Worm (Caenorhabditis elegans): ENCODE results near the gene Y37D8A.19.
A peak's percentile ranks its signal among the peaks of the same experiment; 100 is the strongest.

The Y37D8A.19 gene

ce11 chrIII:12978473-12979174, 49.0 kb downstream of the Y37D8A.19 start, which contains the start of the genes ubq-2 and frg-1 (continued):
- TF ChIP-seq snpc-3.4 (tag; optimal IDR thresholded peaks at IDR 0.05) (peak; percentile 32), tlf-1 (GFP tag; optimal IDR thresholded peaks at IDR 0.05) (peak; percentile 73), hrde-1 (tag; optimal IDR thresholded peaks at IDR 0.05; ENCODE audit: borderline replicate concordance) (no peak), sdz-38 (tag; optimal IDR thresholded peaks at IDR 0.05) (no peak), ztf-25 (GFP tag; IDR thresholded peaks at IDR 0.05) (no peak), ekl-4 (GFP tag; IDR thresholded peaks at IDR 0.05) (peak; percentile 67), F23B12.7 (tag; optimal IDR thresholded peaks at IDR 0.05; ENCODE audit: insufficient read depth) (peak; percentile 60), fkh-3 (tag; optimal IDR thresholded peaks at IDR 0.05) (no peak), ceh-91 (GFP tag; IDR thresholded peaks at IDR 0.05) (peak; percentile 60), ets-4 (GFP tag; optimal IDR thresholded peaks at IDR 0.05) (no peak), egrh-3 (GFP tag; IDR thresholded peaks at IDR 0.05) (peak; percentile 58; the same call in 1 of the 2 replicates), Y95B8A.8 (GFP tag; IDR thresholded peaks at IDR 0.05) (0 out of 2 replicates have a peak, but pooled peaks have one; percentile 65), egl-18 (GFP tag; IDR thresholded peaks at IDR 0.05) (no peak), ztf-28 (GFP tag; IDR thresholded peaks at IDR 0.05) (0 out of 2 replicates have a peak, but pooled peaks have one; percentile 32), Y79H2A.3 (GFP tag; conservative IDR thresholded peaks at IDR 0.05) (no peak), aptf-3 (GFP tag; IDR thresholded peaks at IDR 0.05) (no peak), mes-4 (tag; optimal IDR thresholded peaks at IDR 0.05) (no peak), bed-2 (GFP tag; IDR thresholded peaks at IDR 0.05) (no peak), lin-40 (tag; optimal IDR thresholded peaks at IDR 0.05) (peak; percentile 84), lsl-1 (GFP tag; optimal IDR thresholded peaks at IDR 0.05) (peak; percentile 96), ztf-26 (tag; optimal IDR thresholded peaks at IDR 0.05) (no peak), F49E8.2 (tag; optimal IDR thresholded peaks at IDR 0.05; ENCODE audit: insufficient read depth) (peak; percentile 72), Y53F4B.3 (GFP tag; IDR thresholded peaks at IDR 0.05) (no peak), atf-7 (tag; optimal IDR thresholded peaks at IDR 0.05) (no peak), F10E7.11 (tag; optimal IDR thresholded peaks at IDR 0.05) (no peak), F37B4.10 (GFP tag; IDR thresholded peaks at IDR 0.05) (no peak), repo-1 (tag; optimal IDR thresholded peaks at IDR 0.05) (no peak), nhr-80 (tag; optimal IDR thresholded peaks at IDR 0.05) (no peak), K11D2.4 (GFP tag; IDR thresholded peaks at IDR 0.05) (peak; percentile 77), B0261.1 (tag; optimal IDR thresholded peaks at IDR 0.05) (no peak), sptf-2 (GFP tag; optimal IDR thresholded peaks at IDR 0.05) (no peak), zim-3 (tag; optimal IDR thresholded peaks at IDR 0.05) (no peak), ztf-22 (GFP tag; optimal IDR thresholded peaks at IDR 0.05) (no peak), hmg-1.2 (GFP tag; IDR thresholded peaks at IDR 0.05) (peak; percentile 43), nhr-27 (tag; optimal IDR thresholded peaks at IDR 0.05) (no peak), mxl-1 (tag; optimal IDR thresholded peaks at IDR 0.05) (no peak), T26A5.8 (tag; optimal IDR thresholded peaks at IDR 0.05) (no peak), lin-26 (GFP tag; IDR thresholded peaks at IDR 0.05) (no peak), aptf-2 (GFP tag; conservative IDR thresholded peaks at IDR 0.05) (no peak), somi-1 (GFP tag; optimal IDR thresholded peaks at IDR 0.05) (no peak), cebp-2 (GFP tag; IDR thresholded peaks at IDR 0.05) (no peak), D2030.7 (GFP tag; IDR thresholded peaks at IDR 0.05) (peak; percentile 79), nfya-1 (tag; optimal IDR thresholded peaks at IDR 0.05; ENCODE audit: borderline replicate concordance, insufficient read depth) (no peak), ZK185.1 (tag; optimal IDR thresholded peaks at IDR 0.05; ENCODE audit: poor library complexity, severe bottlenecking) (no peak), gei-17 (GFP tag; optimal IDR thresholded peaks at IDR 0.05) (peak; percentile 57), B0336.3 (GFP tag; IDR thresholded peaks at IDR 0.05) (peak; percentile 55; the same call in 1 of the 2 replicates), ceh-27 (GFP tag; optimal IDR thresholded peaks at IDR 0.05) (peak; percentile 61)

Measured in whole organism, young adult.